Worm (Caenorhabditis elegans) whole organism, mixed stage, embryonic: ENCODE data around the gene ZK507.1.

Experiments
- M03D4.4 ChIP-seq: sonication (generic microtip); optimal IDR thresholded peaks from 2 replicates; lab custom pipeline; 2017; ENCODE audit warnings: mild to moderate bottlenecking, missing genetic modification characterization, missing compliant biosample characterization
- bed-3 ChIP-seq: fragments of 200-800 bp; sonication (Bioruptor generic); optimal IDR thresholded peaks from 3 replicates; lab custom pipeline; 2018; ENCODE audit warnings: mild to moderate bottlenecking, missing genetic modification characterization, moderate library complexity, missing compliant biosample characterization
- blmp-1 ChIP-seq: fragments of 150-350 bp; optimal IDR thresholded peaks from 2 replicates; lab custom pipeline; 2014; ENCODE audit warnings: missing biosample characterization, missing genetic modification characterization
- ceh-43 ChIP-seq: fragments of 200-800 bp; sonication (Bioruptor generic); optimal IDR thresholded peaks from 2 replicates; lab custom pipeline; 2018; ENCODE audit warnings: mild to moderate bottlenecking, missing genetic modification characterization, moderate library complexity, missing compliant biosample characterization
- ceh-83 ChIP-seq: fragments of 200-800 bp; sonication (Bioruptor generic); optimal IDR thresholded peaks from 2 replicates; lab custom pipeline; 2018; ENCODE audit warnings: mild to moderate bottlenecking, missing genetic modification characterization, missing compliant biosample characterization
- ces-1 ChIP-seq: fragments of 150-350 bp; optimal IDR thresholded peaks from 2 replicates; lab custom pipeline; 2014; ENCODE audit warnings: missing biosample characterization, missing genetic modification reagents, missing genetic modification characterization
- cnd-1 ChIP-seq: fragments of 200-800 bp; sonication (Bioruptor generic); optimal IDR thresholded peaks from 2 replicates; lab custom pipeline; 2018; ENCODE audit warnings: mild to moderate bottlenecking, missing genetic modification characterization, missing compliant biosample characterization
- elt-1 ChIP-seq: sonication (generic microtip); optimal IDR thresholded peaks from 2 replicates; lab custom pipeline; 2017; ENCODE audit warnings: missing genetic modification characterization, mild to moderate bottlenecking, missing compliant biosample characterization, antibody characterized with exemption, moderate library complexity, borderline replicate concordance; ENCODE audit not compliant: insufficient read depth
- elt-3 ChIP-seq: fragments of 150-350 bp; optimal IDR thresholded peaks from 2 replicates; lab custom pipeline; 2014; ENCODE audit warnings: missing biosample characterization, missing genetic modification characterization
- flh-1 ChIP-seq: fragments of 200-800 bp; sonication (Bioruptor generic); optimal IDR thresholded peaks from 2 replicates; lab custom pipeline; 2018; ENCODE audit warnings: mild to moderate bottlenecking, missing genetic modification characterization, moderate library complexity, missing compliant biosample characterization
- ham-2 ChIP-seq: fragments of 200-800 bp; sonication (Bioruptor generic); optimal IDR thresholded peaks from 2 replicates; lab custom pipeline; 2018; ENCODE audit warnings: mild to moderate bottlenecking, missing genetic modification characterization, missing compliant biosample characterization
- lin-32 ChIP-seq: fragments of 200-800 bp; sonication (Bioruptor generic); optimal IDR thresholded peaks from 2 replicates; lab custom pipeline; 2018; ENCODE audit warnings: mild to moderate bottlenecking, missing genetic modification characterization, missing compliant biosample characterization
- lsy-2 ChIP-seq: fragments of 150-350 bp; optimal IDR thresholded peaks from 2 replicates; lab custom pipeline; 2014; ENCODE audit warnings: missing biosample characterization, missing genetic modification characterization
- mab-5 ChIP-seq: fragments of 150-350 bp; optimal IDR thresholded peaks from 2 replicates; lab custom pipeline; 2014; ENCODE audit warnings: missing biosample characterization, missing genetic modification characterization
- mep-1 ChIP-seq: fragments of 150-350 bp; optimal IDR thresholded peaks from 2 replicates; lab custom pipeline; 2017; ENCODE audit warnings: missing biosample characterization, missing genetic modification reagents, missing genetic modification characterization, inconsistent platforms
- mls-2 ChIP-seq: sonication (generic microtip); optimal IDR thresholded peaks from 2 replicates; lab custom pipeline; 2016; ENCODE audit warnings: mild to moderate bottlenecking, missing genetic modification characterization, moderate library complexity, missing compliant biosample characterization
- nhr-12 ChIP-seq: fragments of 150-350 bp; optimal IDR thresholded peaks from 2 replicates; lab custom pipeline; 2014; ENCODE audit warnings: missing biosample characterization, missing genetic modification characterization
- nhr-2 ChIP-seq: fragments of 150-350 bp; optimal IDR thresholded peaks from 2 replicates; lab custom pipeline; 2014; ENCODE audit warnings: missing biosample characterization, missing genetic modification characterization
- nhr-237 ChIP-seq: fragments of 150-350 bp; optimal IDR thresholded peaks from 2 replicates; lab custom pipeline; 2014; ENCODE audit warnings: missing biosample characterization, missing genetic modification characterization
- nhr-28 ChIP-seq: fragments of 150-350 bp; optimal IDR thresholded peaks from 2 replicates; lab custom pipeline; 2014; ENCODE audit warnings: missing biosample characterization, missing genetic modification characterization
- pha-4 ChIP-seq: fragments of 150-350 bp; optimal IDR thresholded peaks from 2 replicates; lab custom pipeline; 2018; ENCODE audit warnings: missing biosample characterization, missing genetic modification reagents, missing genetic modification characterization
- sptf-1 ChIP-seq: sonication (generic microtip); optimal IDR thresholded peaks from 2 replicates; lab custom pipeline; 2017; ENCODE audit warnings: mild to moderate bottlenecking, missing genetic modification characterization, moderate library complexity, missing compliant biosample characterization
- tbx-8 ChIP-seq: fragments of 200-800 bp; sonication (Bioruptor generic); optimal IDR thresholded peaks from 2 replicates; lab custom pipeline; 2018; ENCODE audit warnings: mild to moderate bottlenecking, missing genetic modification characterization, moderate library complexity, missing compliant biosample characterization
- unc-120 ChIP-seq: sonication (generic microtip); optimal IDR thresholded peaks from 2 replicates; lab custom pipeline; 2017; ENCODE audit warnings: missing genetic modification characterization, missing compliant biosample characterization; ENCODE audit not compliant: poor library complexity, severe bottlenecking
- unc-39 ChIP-seq: fragments of 150-350 bp; optimal IDR thresholded peaks from 2 replicates; lab custom pipeline; 2014; ENCODE audit warnings: missing biosample characterization, missing genetic modification characterization
- unc-62 ChIP-seq: fragments of 150-350 bp; optimal IDR thresholded peaks from 2 replicates; lab custom pipeline; 2014; ENCODE audit warnings: missing biosample characterization, missing genetic modification reagents, missing genetic modification characterization

Gene ZK507.1

DNA sequence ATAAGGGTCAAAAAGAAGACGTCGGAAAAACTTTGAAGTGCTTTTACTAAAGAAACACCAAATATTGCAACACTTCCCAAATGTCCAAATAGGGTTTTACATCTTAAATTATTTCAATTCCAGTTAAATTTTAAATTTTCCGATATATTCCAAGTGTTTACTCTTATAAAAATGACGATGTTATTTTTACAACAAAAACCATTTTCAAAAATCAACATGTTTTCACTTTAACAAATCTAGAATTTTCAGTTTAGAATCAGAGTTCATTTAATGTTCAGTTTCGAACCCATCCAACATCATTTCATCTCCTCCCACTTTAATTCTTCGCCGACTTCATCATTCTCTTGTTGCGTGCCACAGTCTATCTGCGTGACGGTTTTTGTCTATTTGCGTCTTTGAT, 2.5 kb upstream of the ZK507.1 start, which contains the start of gene dos-1:
TSS of gene dos-1 (plus strand) at position 301 of the 400 bp plus-strand sequence.
- TF ChIP-seq ceh-43 (GFP tag; lab: Kevin White, UChicago) (no peak), ham-2 (GFP tag; lab: Kevin White, UChicago) (no peak), mep-1 (no peak), cnd-1 (tag; lab: Kevin White, UChicago) (no peak), unc-39 (tag; lab: Kevin White, UChicago) (no peak), tbx-8 (GFP tag; lab: Kevin White, UChicago) (no peak), pha-4 (tag; lab: Kevin White, UChicago) (no peak), sptf-1 (no peak), nhr-237 (tag; lab: Kevin White, UChicago) (no peak), bed-3 (GFP tag; lab: Kevin White, UChicago) (no peak), nhr-12 (no peak), flh-1 (GFP tag; lab: Kevin White, UChicago) (no peak), M03D4.4 (tag; lab: Kevin White, UChicago) (no peak)
- TF ChIP-seq, all 35 proteins: peak for 0

ce11 chrIII:9091392-9092291, 9.5 kb downstream of the ZK507.1 start, which contains the start of gene glp-1:
Gene glp-1, plus strand, starts transcription at chrIII:9092241.
- no peak for TF ChIP-seq lsy-2 (tag; lab: Kevin White, UChicago)
- TF ChIP-seq elt-1 (tag; lab: Kevin White, UChicago), result no peak
- no peak for TF ChIP-seq ces-1
- no peak for TF ChIP-seq blmp-1 (tag; lab: Kevin White, UChicago)
- no peak for TF ChIP-seq lin-32 (GFP tag; lab: Kevin White, UChicago)
- TF ChIP-seq nhr-2 (tag; lab: Kevin White, UChicago), result no peak

ce11 chrIII:9089325-9089823, 11.7 kb downstream of the ZK507.1 start, which contains the start of the genes mccc-2 and mrpl-44:
Gene mccc-2, minus strand, starts transcription at chrIII:9089375.
Gene mrpl-44, minus strand, starts transcription at chrIII:9089375.
- TF ChIP-seq tbx-8 (GFP tag; lab: Kevin White, UChicago) (no peak), ceh-43 (GFP tag; lab: Kevin White, UChicago) (no peak)

DNA sequence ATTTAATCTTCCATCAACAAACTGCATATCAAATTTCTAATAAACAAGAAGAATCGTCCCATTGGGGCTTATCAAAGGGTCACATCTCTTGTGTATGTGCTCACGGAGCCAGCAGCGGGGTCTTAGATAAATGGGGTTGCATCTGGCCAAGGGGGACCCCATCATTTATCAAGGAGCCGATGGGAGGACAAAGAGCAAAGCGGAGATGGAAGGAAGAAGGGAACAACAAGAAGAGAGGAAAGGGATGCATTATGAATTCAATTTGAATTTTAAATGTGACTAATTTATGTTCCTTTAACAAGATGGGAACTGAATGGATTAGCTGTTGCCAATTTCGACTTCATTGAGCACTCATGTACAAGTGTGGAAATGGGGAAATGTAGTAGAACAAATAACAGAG, 16.8 kb downstream of the ZK507.1 start:
- TF ChIP-seq mep-1, result no peak
- no peak for TF ChIP-seq cnd-1 (tag; lab: Kevin White, UChicago)
- no peak for TF ChIP-seq lsy-2 (tag; lab: Kevin White, UChicago)
- peak; percentile 11 for TF ChIP-seq unc-62 (GFP tag; lab: Kevin White, UChicago)
- TF ChIP-seq lin-32 (GFP tag; lab: Kevin White, UChicago), result no peak
- no peak for TF ChIP-seq ceh-43 (GFP tag; lab: Kevin White, UChicago)
- TF ChIP-seq mab-5, result peak; percentile 75
- peak; percentile 26 for TF ChIP-seq mls-2 (tag; lab: Kevin White, UChicago)
- no peak for TF ChIP-seq sptf-1
- TF ChIP-seq ces-1, result peak; percentile 98
- TF ChIP-seq nhr-12, result no peak
- TF ChIP-seq unc-120, result peak; percentile 65

DNA sequence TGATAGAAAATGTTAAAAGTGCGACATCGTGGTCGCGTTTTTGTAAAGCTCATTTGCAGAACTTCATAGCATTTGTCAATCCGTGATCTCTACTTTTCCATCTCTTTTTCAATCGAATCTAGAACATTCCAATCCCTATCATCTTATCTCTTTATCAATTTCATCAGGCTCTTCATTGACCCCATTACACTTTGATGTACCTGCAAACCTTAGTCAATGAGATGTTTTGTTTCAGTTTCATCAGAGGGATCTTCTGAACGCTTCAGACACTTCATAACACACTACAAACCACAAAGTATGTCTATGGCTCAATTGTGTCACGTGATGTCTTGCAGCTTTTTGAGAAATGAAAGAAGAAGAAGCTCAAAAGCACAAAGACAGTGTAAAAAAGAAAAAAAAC, 18.0 kb downstream of the ZK507.1 start:
- TF ChIP-seq unc-62 (GFP tag; lab: Kevin White, UChicago), result peak; percentile 54
- TF ChIP-seq nhr-237 (tag; lab: Kevin White, UChicago), result no peak
- no peak for TF ChIP-seq elt-3 (tag; lab: Kevin White, UChicago)
- no peak for TF ChIP-seq nhr-28 (tag; lab: Kevin White, UChicago)
- no peak for TF ChIP-seq ham-2 (GFP tag; lab: Kevin White, UChicago)
- peak; percentile 55 for TF ChIP-seq unc-120

ce11 chrIII:9081763-9082162, 19.3 kb downstream of the ZK507.1 start, which contains the start of gene far-2:
Gene far-2, plus strand, starts transcription at chrIII:9081828.
- TF ChIP-seq flh-1 (GFP tag; lab: Kevin White, UChicago) (no peak), nhr-237 (tag; lab: Kevin White, UChicago) (no peak), ceh-83 (GFP tag; lab: Kevin White, UChicago) (no peak), lin-32 (GFP tag; lab: Kevin White, UChicago) (no peak), bed-3 (GFP tag; lab: Kevin White, UChicago) (no peak), unc-62 (GFP tag; lab: Kevin White, UChicago) (no peak), mep-1 (no peak), ham-2 (GFP tag; lab: Kevin White, UChicago) (no peak), elt-1 (tag; lab: Kevin White, UChicago) (no peak)
